Worm (Caenorhabditis elegans) whole organism, mixed stage, embryonic: ENCODE results near the gene F36H1.11.

Experiments used
- ceh-39 ChIP-seq: fragments of 150-350 bp; optimal IDR thresholded peaks from 2 replicates; lab custom pipeline; 2014; ENCODE audit warnings: missing biosample characterization, missing genetic modification characterization
- ceh-43 ChIP-seq: fragments of 200-800 bp; sonication (Bioruptor generic); optimal IDR thresholded peaks from 2 replicates; lab custom pipeline; 2018; ENCODE audit warnings: mild to moderate bottlenecking, missing genetic modification characterization, moderate library complexity, missing compliant biosample characterization
- ces-1 ChIP-seq: fragments of 150-350 bp; optimal IDR thresholded peaks from 2 replicates; lab custom pipeline; 2014; ENCODE audit warnings: missing biosample characterization, missing genetic modification reagents, missing genetic modification characterization
- ham-2 ChIP-seq: fragments of 200-800 bp; sonication (Bioruptor generic); optimal IDR thresholded peaks from 2 replicates; lab custom pipeline; 2018; ENCODE audit warnings: mild to moderate bottlenecking, missing genetic modification characterization, missing compliant biosample characterization
- lin-13 ChIP-seq: fragments of 150-350 bp; optimal IDR thresholded peaks from 2 replicates; lab custom pipeline; 2014; ENCODE audit warnings: missing biosample characterization, missing genetic modification characterization
- lsy-2 ChIP-seq: fragments of 150-350 bp; optimal IDR thresholded peaks from 2 replicates; lab custom pipeline; 2014; ENCODE audit warnings: missing biosample characterization, missing genetic modification characterization
- mab-5 ChIP-seq: fragments of 150-350 bp; optimal IDR thresholded peaks from 2 replicates; lab custom pipeline; 2014; ENCODE audit warnings: missing biosample characterization, missing genetic modification characterization
- mep-1 ChIP-seq: fragments of 150-350 bp; optimal IDR thresholded peaks from 2 replicates; lab custom pipeline; 2017; ENCODE audit warnings: missing biosample characterization, missing genetic modification reagents, missing genetic modification characterization, inconsistent platforms
- nhr-12 ChIP-seq: fragments of 150-350 bp; optimal IDR thresholded peaks from 2 replicates; lab custom pipeline; 2014; ENCODE audit warnings: missing biosample characterization, missing genetic modification characterization
- nhr-76 ChIP-seq: sonication (generic microtip); optimal IDR thresholded peaks from 2 replicates; lab custom pipeline; 2017; ENCODE audit warnings: missing biosample characterization, missing genetic modification characterization

- TF ChIP-seq ceh-39 (tag; lab: Kevin White, UChicago) (no peak), lsy-2 (no peak), mep-1 (no peak), nhr-12 (no peak), ham-2 (no peak), ceh-43 (GFP tag; lab: Kevin White, UChicago) (no peak), nhr-76 (tag; lab: Kevin White, UChicago) (no peak), lin-13 (tag; lab: Kevin White, UChicago) (no peak), ces-1 (no peak), mab-5 (tag; lab: Kevin White, UChicago) (no peak)
Observed at ce11 chrIV:11062984-11063613, 14.1 kb downstream of the F36H1.11 start.
